Worm (Caenorhabditis elegans) whole organism, mixed stage, embryonic: ENCODE measurements around the gene F35D2.6.

Experiments used
- M03D4.4 ChIP-seq: sonication (generic microtip); optimal IDR thresholded peaks from 2 replicates; lab custom pipeline; 2017; ENCODE audit warnings: mild to moderate bottlenecking, missing genetic modification characterization, missing compliant biosample characterization
- bed-3 ChIP-seq: fragments of 200-800 bp; sonication (Bioruptor generic); optimal IDR thresholded peaks from 3 replicates; lab custom pipeline; 2018; ENCODE audit warnings: mild to moderate bottlenecking, missing genetic modification characterization, moderate library complexity, missing compliant biosample characterization
- blmp-1 ChIP-seq: fragments of 150-350 bp; optimal IDR thresholded peaks from 2 replicates; lab custom pipeline; 2014; ENCODE audit warnings: missing biosample characterization, missing genetic modification characterization
- ceh-39 ChIP-seq: fragments of 150-350 bp; optimal IDR thresholded peaks from 2 replicates; lab custom pipeline; 2014; ENCODE audit warnings: missing biosample characterization, missing genetic modification characterization
- ceh-43 ChIP-seq: fragments of 200-800 bp; sonication (Bioruptor generic); optimal IDR thresholded peaks from 2 replicates; lab custom pipeline; 2018; ENCODE audit warnings: mild to moderate bottlenecking, missing genetic modification characterization, moderate library complexity, missing compliant biosample characterization
- ces-1 ChIP-seq: fragments of 150-350 bp; optimal IDR thresholded peaks from 2 replicates; lab custom pipeline; 2014; ENCODE audit warnings: missing biosample characterization, missing genetic modification reagents, missing genetic modification characterization
- drap-1 ChIP-seq: fragments of 200-800 bp; sonication (Bioruptor generic); optimal IDR thresholded peaks from 3 replicates; lab custom pipeline; 2018; ENCODE audit warnings: mild to moderate bottlenecking, missing genetic modification characterization, missing compliant biosample characterization
- elt-3 ChIP-seq: fragments of 150-350 bp; optimal IDR thresholded peaks from 2 replicates; lab custom pipeline; 2014; ENCODE audit warnings: missing biosample characterization, missing genetic modification characterization
- flh-1 ChIP-seq: fragments of 200-800 bp; sonication (Bioruptor generic); optimal IDR thresholded peaks from 2 replicates; lab custom pipeline; 2018; ENCODE audit warnings: mild to moderate bottlenecking, missing genetic modification characterization, moderate library complexity, missing compliant biosample characterization
- ham-2 ChIP-seq: fragments of 200-800 bp; sonication (Bioruptor generic); optimal IDR thresholded peaks from 2 replicates; lab custom pipeline; 2018; ENCODE audit warnings: mild to moderate bottlenecking, missing genetic modification characterization, missing compliant biosample characterization
- hlh-1 ChIP-seq: fragments of 150-350 bp; optimal IDR thresholded peaks from 2 replicates; lab custom pipeline; 2014; ENCODE audit warnings: missing biosample characterization, missing genetic modification reagents, missing genetic modification characterization
- lin-13 ChIP-seq: fragments of 150-350 bp; optimal IDR thresholded peaks from 2 replicates; lab custom pipeline; 2014; ENCODE audit warnings: missing biosample characterization, missing genetic modification characterization
- lin-32 ChIP-seq: fragments of 200-800 bp; sonication (Bioruptor generic); optimal IDR thresholded peaks from 2 replicates; lab custom pipeline; 2018; ENCODE audit warnings: mild to moderate bottlenecking, missing genetic modification characterization, missing compliant biosample characterization
- lsy-2 ChIP-seq: fragments of 150-350 bp; optimal IDR thresholded peaks from 2 replicates; lab custom pipeline; 2014; ENCODE audit warnings: missing biosample characterization, missing genetic modification characterization
- mab-5 ChIP-seq: fragments of 150-350 bp; optimal IDR thresholded peaks from 2 replicates; lab custom pipeline; 2014; ENCODE audit warnings: missing biosample characterization, missing genetic modification characterization
- mep-1 ChIP-seq: fragments of 150-350 bp; optimal IDR thresholded peaks from 2 replicates; lab custom pipeline; 2017; ENCODE audit warnings: missing biosample characterization, missing genetic modification reagents, missing genetic modification characterization, inconsistent platforms
- nhr-12 ChIP-seq: fragments of 150-350 bp; optimal IDR thresholded peaks from 2 replicates; lab custom pipeline; 2014; ENCODE audit warnings: missing biosample characterization, missing genetic modification characterization
- nhr-2 ChIP-seq: fragments of 150-350 bp; optimal IDR thresholded peaks from 2 replicates; lab custom pipeline; 2014; ENCODE audit warnings: missing biosample characterization, missing genetic modification characterization
- nhr-237 ChIP-seq: fragments of 150-350 bp; optimal IDR thresholded peaks from 2 replicates; lab custom pipeline; 2014; ENCODE audit warnings: missing biosample characterization, missing genetic modification characterization
- nhr-28 ChIP-seq: fragments of 150-350 bp; optimal IDR thresholded peaks from 2 replicates; lab custom pipeline; 2014; ENCODE audit warnings: missing biosample characterization, missing genetic modification characterization
- nhr-76 ChIP-seq: sonication (generic microtip); optimal IDR thresholded peaks from 2 replicates; lab custom pipeline; 2017; ENCODE audit warnings: missing biosample characterization, missing genetic modification characterization
- pha-4 ChIP-seq: fragments of 150-350 bp; optimal IDR thresholded peaks from 2 replicates; lab custom pipeline; 2018; ENCODE audit warnings: missing biosample characterization, missing genetic modification reagents, missing genetic modification characterization
- sem-2 ChIP-seq: fragments of 200-800 bp; sonication (Bioruptor generic); optimal IDR thresholded peaks from 2 replicates; lab custom pipeline; 2018; ENCODE audit warnings: mild to moderate bottlenecking, missing genetic modification characterization, missing compliant biosample characterization
- snpc-4 ChIP-seq: fragments of 150-350 bp; optimal IDR thresholded peaks from 2 replicates; lab custom pipeline; 2014; ENCODE audit warnings: missing biosample characterization, missing genetic modification characterization
- sptf-1 ChIP-seq: sonication (generic microtip); optimal IDR thresholded peaks from 2 replicates; lab custom pipeline; 2017; ENCODE audit warnings: mild to moderate bottlenecking, missing genetic modification characterization, moderate library complexity, missing compliant biosample characterization
- tbx-8 ChIP-seq: fragments of 200-800 bp; sonication (Bioruptor generic); optimal IDR thresholded peaks from 2 replicates; lab custom pipeline; 2018; ENCODE audit warnings: mild to moderate bottlenecking, missing genetic modification characterization, moderate library complexity, missing compliant biosample characterization
- unc-120 ChIP-seq: sonication (generic microtip); optimal IDR thresholded peaks from 2 replicates; lab custom pipeline; 2017; ENCODE audit warnings: missing genetic modification characterization, missing compliant biosample characterization; ENCODE audit not compliant: poor library complexity, severe bottlenecking
- unc-62 ChIP-seq: fragments of 150-350 bp; optimal IDR thresholded peaks from 2 replicates; lab custom pipeline; 2014; ENCODE audit warnings: missing biosample characterization, missing genetic modification reagents, missing genetic modification characterization
- zip-8 ChIP-seq: fragments of 150-350 bp; optimal IDR thresholded peaks from 2 replicates; lab custom pipeline; 2014; ENCODE audit warnings: missing biosample characterization, missing genetic modification characterization
- ztf-11 ChIP-seq: fragments of 150-350 bp; optimal IDR thresholded peaks from 2 replicates; lab custom pipeline; 2014; ENCODE audit warnings: missing biosample characterization, missing genetic modification characterization

The F35D2.6 gene

DNA sequence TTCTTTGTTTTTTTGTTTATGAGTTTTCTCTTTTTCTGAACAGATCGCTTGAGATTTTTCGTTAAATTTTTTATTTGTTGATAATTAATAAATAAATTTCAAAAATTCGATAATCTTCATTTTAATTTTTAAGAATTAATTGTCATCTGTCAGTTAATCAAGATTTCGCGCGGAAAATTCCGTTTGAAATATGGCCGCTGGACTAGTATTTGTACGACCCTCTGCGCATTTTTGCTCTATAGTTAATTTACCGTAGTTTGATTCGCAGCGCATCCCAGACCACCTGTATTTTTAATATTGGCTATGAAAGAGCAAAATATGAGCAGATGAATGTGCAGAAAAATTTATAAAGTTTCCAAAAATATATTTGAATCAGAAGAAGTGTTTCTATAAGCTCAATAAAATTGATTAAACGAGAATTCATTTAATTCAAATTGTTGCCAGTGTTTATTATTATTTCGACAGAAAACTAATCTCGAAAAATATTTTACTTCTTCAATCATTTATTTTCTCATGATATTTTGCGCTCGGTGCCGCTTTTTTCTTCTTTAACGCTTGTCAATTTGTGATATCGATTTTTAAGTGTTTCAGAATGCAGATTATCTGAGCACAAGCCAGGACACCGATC lies 39.8 kb upstream of the F35D2.6 start, which contains the start of gene nfi-1:
Gene nfi-1, plus strand, starts transcription at position 578 of the 628 bp plus-strand sequence.
- TF ChIP-seq lsy-2 (peak; percentile 82), elt-3 (tag; lab: Kevin White, UChicago) (no peak), nhr-12 (tag; lab: Kevin White, UChicago) (no peak), sptf-1 (tag; lab: Kevin White, UChicago) (no peak), mep-1 (tag; lab: Kevin White, UChicago) (peak; percentile 67), ceh-39 (peak; percentile 8), hlh-1 (peak; percentile 10)

DNA sequence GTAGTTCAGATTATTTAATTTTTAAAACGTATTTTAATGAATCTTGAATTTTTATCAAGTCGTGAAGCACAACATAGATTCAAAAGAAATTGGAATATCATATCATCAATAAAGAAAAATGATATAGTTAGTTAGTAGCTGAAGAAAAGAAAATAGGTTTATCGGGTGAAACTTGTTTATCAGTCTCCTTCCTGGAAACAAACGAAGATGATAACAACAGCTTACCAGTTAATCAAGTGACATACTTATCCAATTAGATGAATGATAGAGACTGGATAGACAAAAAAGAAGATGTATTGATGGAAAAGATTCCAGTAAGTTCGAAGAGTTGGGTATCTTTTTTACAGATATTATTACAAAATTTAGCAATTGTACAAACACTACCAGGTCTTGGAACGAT lies 34.6 kb upstream of the F35D2.6 start:
- no peak for TF ChIP-seq snpc-4
- no peak for TF ChIP-seq unc-62
- TF ChIP-seq nhr-2 (tag; lab: Kevin White, UChicago), result no peak
- TF ChIP-seq lsy-2, result no peak
- no peak for TF ChIP-seq mab-5 (tag; lab: Kevin White, UChicago)
- no peak for TF ChIP-seq ces-1 (GFP tag; lab: Kevin White, UChicago)
- no peak for TF ChIP-seq lin-32 (GFP tag; lab: Kevin White, UChicago)
- no peak for TF ChIP-seq nhr-76 (tag; lab: Kevin White, UChicago)

DNA sequence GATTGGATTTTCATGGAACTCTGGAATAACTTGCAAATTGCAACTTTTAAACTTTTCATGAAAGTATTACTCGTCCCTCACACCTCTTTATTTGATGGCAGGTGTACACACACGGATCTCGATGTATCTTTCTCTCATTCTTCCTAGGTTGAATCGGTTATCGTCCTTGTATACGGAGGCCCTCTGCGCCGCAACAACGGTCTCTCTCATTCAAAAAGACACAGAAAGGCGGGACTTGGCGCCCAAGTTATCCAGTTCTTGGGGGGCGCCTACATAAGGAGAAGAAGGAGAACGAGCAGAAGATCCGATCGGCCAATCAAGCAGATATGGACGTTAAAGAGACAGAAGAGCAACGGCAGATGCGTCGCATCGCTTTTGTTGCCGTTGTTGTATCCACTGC lies 33.7 kb upstream of the F35D2.6 start, which contains the start of gene rol-8:
Gene rol-8, plus strand, starts transcription at position 301 of the 400 bp plus-strand sequence.
- no peak for TF ChIP-seq mep-1 (tag; lab: Kevin White, UChicago)
- no peak for TF ChIP-seq tbx-8 (GFP tag; lab: Kevin White, UChicago)
- no peak for TF ChIP-seq lin-13 (tag; lab: Kevin White, UChicago)
- TF ChIP-seq unc-120, result no peak
- no peak for TF ChIP-seq sem-2 (GFP tag; lab: Kevin White, UChicago)
- TF ChIP-seq bed-3 (GFP tag; lab: Kevin White, UChicago), result no peak
- no peak for TF ChIP-seq nhr-28 (tag; lab: Kevin White, UChicago)
- no peak for TF ChIP-seq M03D4.4
- no peak for TF ChIP-seq ham-2 (GFP tag; lab: Kevin White, UChicago)
- TF ChIP-seq ztf-11, result no peak
- TF ChIP-seq flh-1 (GFP tag; lab: Kevin White, UChicago), result no peak
- no peak for TF ChIP-seq nhr-2 (tag; lab: Kevin White, UChicago)
- no peak for TF ChIP-seq pha-4 (tag; lab: Kevin White, UChicago)
- TF ChIP-seq zip-8 (tag; lab: Kevin White, UChicago), result no peak
- TF ChIP-seq lsy-2, result no peak
- TF ChIP-seq unc-62, result no peak
- TF ChIP-seq lin-32 (GFP tag; lab: Kevin White, UChicago), result no peak
- no peak for TF ChIP-seq ceh-43
- TF ChIP-seq, all 35 proteins: peak for 0

DNA sequence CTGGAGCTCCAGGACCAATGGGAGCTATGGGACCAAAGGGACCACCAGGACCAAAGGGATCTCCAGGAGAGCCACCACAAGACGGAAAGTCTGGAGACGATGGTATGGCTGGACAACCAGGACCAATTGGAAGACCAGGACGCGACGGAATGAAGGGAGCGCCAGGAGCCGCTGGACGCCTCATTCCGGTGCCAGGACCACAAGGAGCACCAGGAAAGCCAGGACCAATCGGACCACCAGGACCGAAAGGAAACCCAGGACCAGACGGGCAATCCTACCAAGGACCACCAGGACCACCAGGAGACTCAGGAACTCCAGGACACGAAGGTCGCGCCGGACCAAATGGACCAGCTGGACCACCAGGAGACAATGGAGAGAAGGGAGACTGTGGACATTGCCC lies 32.7 kb upstream of the F35D2.6 start:
- TF ChIP-seq sem-2 (GFP tag; lab: Kevin White, UChicago) (no peak), lin-32 (GFP tag; lab: Kevin White, UChicago) (no peak), elt-3 (tag; lab: Kevin White, UChicago) (no peak), nhr-12 (tag; lab: Kevin White, UChicago) (no peak)

DNA sequence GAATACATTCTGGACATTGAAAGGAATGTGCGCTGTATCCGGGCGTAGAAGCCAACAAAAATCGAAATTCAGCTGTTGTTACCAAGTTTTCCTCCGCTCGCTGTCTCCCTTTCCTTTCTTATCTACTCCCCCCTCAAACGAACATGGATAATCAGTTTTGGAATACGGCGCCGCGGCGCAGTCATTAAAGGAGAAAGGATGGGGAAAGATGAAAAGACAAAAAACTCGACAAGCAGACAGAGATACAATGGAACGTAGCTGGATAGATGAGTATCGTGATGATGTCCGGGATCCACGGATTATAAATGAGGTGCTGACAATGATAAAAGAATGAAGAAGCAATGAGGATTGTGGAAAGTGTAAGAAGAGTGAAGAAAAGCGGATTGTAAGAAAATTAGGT lies 32.1 kb upstream of the F35D2.6 start:
- TF ChIP-seq nhr-28 (tag; lab: Kevin White, UChicago), result no peak
- TF ChIP-seq unc-120, result no peak
- TF ChIP-seq unc-62, result no peak
- TF ChIP-seq tbx-8 (GFP tag; lab: Kevin White, UChicago), result no peak

DNA sequence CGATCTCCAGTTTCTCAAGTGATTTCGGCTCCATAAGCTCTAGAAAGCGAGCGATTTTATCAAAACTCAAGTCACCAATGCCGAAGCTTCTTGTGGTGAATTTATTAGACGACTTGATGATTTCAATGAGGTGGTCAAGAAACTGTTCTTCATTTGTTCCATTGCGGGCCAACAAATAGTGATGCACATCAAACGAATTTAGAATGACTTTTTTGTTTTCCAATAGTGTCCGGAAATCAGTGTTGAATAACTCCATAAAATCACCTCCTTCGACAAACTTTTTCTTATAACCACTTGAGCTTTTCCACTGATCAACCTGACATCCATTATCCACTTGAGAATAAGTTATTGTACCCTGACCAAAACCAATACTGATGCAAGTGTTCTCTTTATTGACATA lies 30.2 kb upstream of the F35D2.6 start:
- TF ChIP-seq blmp-1, result no peak
- TF ChIP-seq mab-5 (tag; lab: Kevin White, UChicago), result no peak
- TF ChIP-seq ceh-43, result no peak
- TF ChIP-seq M03D4.4, result no peak

DNA sequence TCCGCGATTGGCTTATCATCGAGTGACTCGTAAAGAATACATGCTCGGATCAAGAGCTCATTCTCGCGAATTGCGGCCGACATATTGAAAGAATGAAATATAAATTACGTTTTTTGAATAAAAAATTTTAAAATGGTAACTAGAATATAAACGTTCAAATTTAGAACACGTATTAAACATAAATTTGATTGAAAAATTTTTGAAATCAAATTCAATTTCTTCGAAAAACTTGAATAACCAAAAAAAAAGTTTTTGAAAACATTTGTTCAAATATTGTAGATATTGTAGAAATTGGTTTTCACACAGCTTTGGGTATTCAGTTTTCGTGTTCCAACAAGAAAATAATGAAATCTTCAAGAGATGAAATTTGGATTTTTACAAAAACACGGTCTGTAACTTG lies 29.5 kb upstream of the F35D2.6 start, which contains the start of gene fbxa-224:
Gene fbxa-224, minus strand, starts transcription at position 101 of the 400 bp plus-strand sequence.
- no peak for TF ChIP-seq nhr-2 (tag; lab: Kevin White, UChicago)
- no peak for TF ChIP-seq nhr-237 (tag; lab: Kevin White, UChicago)
- TF ChIP-seq flh-1 (GFP tag; lab: Kevin White, UChicago), result no peak
- no peak for TF ChIP-seq zip-8 (tag; lab: Kevin White, UChicago)
- no peak for TF ChIP-seq lsy-2
- TF ChIP-seq M03D4.4, result no peak
- TF ChIP-seq ceh-39, result no peak
- TF ChIP-seq snpc-4, result no peak
- no peak for TF ChIP-seq drap-1
- no peak for TF ChIP-seq tbx-8 (GFP tag; lab: Kevin White, UChicago)
